Fruit fly (Drosophila melanogaster): Measurements from ENCODE around the gene TM9SF2.

The TM9SF2 gene

dm6 chr2L:20734066-20734686 is at the start of gene TM9SF2 (continued):
- peak; percentile 73 for TF ChIP-seq MBD-R2 (GFP tag; IDR thresholded peaks at IDR 0.05)
- TF ChIP-seq maf-S (GFP tag; optimal IDR thresholded peaks at IDR 0.05), result no peak
- no peak for TF ChIP-seq CG14860 (GFP tag; IDR thresholded peaks at IDR 0.05; ENCODE audit: partially characterized antibody)
- TF ChIP-seq tio (GFP tag; optimal IDR thresholded peaks at IDR 0.05), result peak; percentile 13
- TF ChIP-seq CG11093 (GFP tag; IDR thresholded peaks at IDR 0.05), result no peak
- TF ChIP-seq CG6791 (GFP tag; IDR thresholded peaks at IDR 0.05; ENCODE audit: partially characterized antibody), result 0 out of 3 replicates have a peak, but pooled peaks have one; percentile 21
- no peak for TF ChIP-seq eyg (GFP tag; optimal IDR thresholded peaks at IDR 0.05)
- TF ChIP-seq zf30C (GFP tag; optimal IDR thresholded peaks at IDR 0.05), result no peak
- no peak for TF ChIP-seq CG14441 (GFP tag; IDR thresholded peaks at IDR 0.05)
- peak; percentile 2 for TF ChIP-seq CG18011 (GFP tag; optimal IDR thresholded peaks at IDR 0.05)
- TF ChIP-seq Drgx (GFP tag; IDR thresholded peaks at IDR 0.05), result no peak
- TF ChIP-seq al (GFP tag; IDR thresholded peaks at IDR 0.05), result 0 out of 2 replicates have a peak, but pooled peaks have one; percentile 19
- TF ChIP-seq Hr51 (GFP tag; optimal IDR thresholded peaks at IDR 0.05), result no peak
- TF ChIP-seq caup (GFP tag; optimal IDR thresholded peaks at IDR 0.05; ENCODE audit: severe bottlenecking), result peak; percentile 41
- TF ChIP-seq Dll (GFP tag; IDR thresholded peaks at IDR 0.05; ENCODE audit: partially characterized antibody), result no peak
- TF ChIP-seq gce (GFP tag; IDR thresholded peaks at IDR 0.05), result 0 out of 3 replicates have a peak, but pooled peaks have one; percentile 10
- TF ChIP-seq CG34422 (GFP tag; IDR thresholded peaks at IDR 0.05), result 0 out of 3 replicates have a peak, but pooled peaks have one; percentile 35
- peak; percentile 56 for TF ChIP-seq CG10366 (GFP tag; IDR thresholded peaks at IDR 0.05)
- TF ChIP-seq CG12659 (GFP tag; optimal IDR thresholded peaks at IDR 0.05), result peak; percentile 48
- no peak for TF ChIP-seq CG5180 (GFP tag; optimal IDR thresholded peaks at IDR 0.05)
- no peak for TF ChIP-seq CG18619 (GFP tag; optimal IDR thresholded peaks at IDR 0.05)
- no peak for TF ChIP-seq ttk (GFP tag; IDR thresholded peaks at IDR 0.05)
- no peak for TF ChIP-seq CG6765 (GFP tag; optimal IDR thresholded peaks at IDR 0.05)
- no peak for TF ChIP-seq dati (GFP tag; IDR thresholded peaks at IDR 0.05)
- TF ChIP-seq Jarid2 (GFP tag; optimal IDR thresholded peaks at IDR 0.05), result no peak
- TF ChIP-seq HLH54F (GFP tag; optimal IDR thresholded peaks at IDR 0.05), result peak; percentile 38
- TF ChIP-seq CG17361 (GFP tag; IDR thresholded peaks at IDR 0.05), result no peak; the same call in 2 of the 3 replicates
- no peak for TF ChIP-seq CG11504 (tag; optimal IDR thresholded peaks at IDR 0.05)
- TF ChIP-seq CG7928 (GFP tag; optimal IDR thresholded peaks at IDR 0.05), result no peak
- no peak for TF ChIP-seq E2f1 (GFP tag; IDR thresholded peaks at IDR 0.05)
- peak; percentile 27 for TF ChIP-seq CG14710 (tag; optimal IDR thresholded peaks at IDR 0.05)
- TF ChIP-seq cad (GFP tag; optimal IDR thresholded peaks at IDR 0.05), result no peak
- TF ChIP-seq hb (GFP tag; IDR thresholded peaks at IDR 0.05; ENCODE audit: partially characterized antibody), result 0 out of 3 replicates have a peak, but pooled peaks have one; percentile 49
- no peak for TF ChIP-seq ranshi (GFP tag; IDR thresholded peaks at IDR 0.05)
- peak; percentile 25; the same call in 1 of the 2 replicates for TF ChIP-seq sisA (GFP tag; IDR thresholded peaks at IDR 0.05)
- peak; percentile 39; the same call in 1 of the 3 replicates for TF ChIP-seq Aef1 (GFP tag; IDR thresholded peaks at IDR 0.05)
- TF ChIP-seq Awh (GFP tag; IDR thresholded peaks at IDR 0.05), result no peak
- TF ChIP-seq ash1 (GFP tag; optimal IDR thresholded peaks at IDR 0.05), result no peak
- TF ChIP-seq NfI (GFP tag; optimal IDR thresholded peaks at IDR 0.05), result peak; percentile 18
- peak; percentile 7 for TF ChIP-seq CG4424 (GFP tag; optimal IDR thresholded peaks at IDR 0.05)
- TF ChIP-seq jing (GFP tag; optimal IDR thresholded peaks at IDR 0.05), result no peak
- no peak for TF ChIP-seq CG11398 (GFP tag; optimal IDR thresholded peaks at IDR 0.05)
- peak; percentile 68 for TF ChIP-seq Sry-β (GFP tag; optimal IDR thresholded peaks at IDR 0.05)
- TF ChIP-seq Max (GFP tag; optimal IDR thresholded peaks at IDR 0.05), result peak; percentile 28
- peak; percentile 4 for TF ChIP-seq Hmx (GFP tag; optimal IDR thresholded peaks at IDR 0.05)
- TF ChIP-seq Abd-B (GFP tag; optimal IDR thresholded peaks at IDR 0.05), result no peak
- TF ChIP-seq Deaf1 (tag; optimal IDR thresholded peaks at IDR 0.05), result no peak
- no peak for TF ChIP-seq so (GFP tag; IDR thresholded peaks at IDR 0.05)
- TF ChIP-seq fd102C (GFP tag; optimal IDR thresholded peaks at IDR 0.05), result no peak
